Fruit fly (Drosophila melanogaster) whole organism, embryonic: ENCODE results near the gene CG13108.

Source experiments
- Bdp1 ChIP-seq: fragments of 200-800 bp; sonication (Bioruptor generic); optimal IDR thresholded peaks from 3 replicates; lab custom pipeline; 2016; ENCODE audit warnings: missing biosample characterization, missing genetic modification characterization
- Bgb ChIP-seq: fragments of 200-800 bp; sonication (Bioruptor generic); IDR thresholded peaks from 2 replicates; pipeline ENCODE4 v1.3.6; 2022; ENCODE audit warnings: missing biosample characterization, missing genetic modification characterization; ENCODE audit not compliant: partially characterized antibody
- BtbVII ChIP-seq: fragments of 200-800 bp; sonication (Bioruptor generic); optimal IDR thresholded peaks from 3 replicates; lab custom pipeline; 2017; ENCODE audit warnings: missing biosample characterization, mild to moderate bottlenecking, missing genetic modification characterization
- CG11696 ChIP-seq: fragments of 200-800 bp; sonication (Bioruptor generic); IDR thresholded peaks from 2 replicates; pipeline ENCODE4 v1.3.6; 2022; ENCODE audit warnings: missing biosample characterization, missing genetic modification characterization
- CG1529 ChIP-seq: fragments of 200-800 bp; sonication (Bioruptor generic); optimal IDR thresholded peaks from 3 replicates; lab custom pipeline; 2018; ENCODE audit warnings: missing biosample characterization, missing genetic modification characterization
- CG18619 ChIP-seq: fragments of 200-800 bp; sonication (Bioruptor generic); optimal IDR thresholded peaks from 3 replicates; lab custom pipeline; 2017; ENCODE audit warnings: missing biosample characterization, mild to moderate bottlenecking, missing genetic modification characterization
- CG2889 ChIP-seq: fragments of 200-800 bp; sonication (Bioruptor generic); IDR thresholded peaks from 3 replicates; pipeline ENCODE4 v1.3.6; 2022; ENCODE audit warnings: missing biosample characterization, missing genetic modification characterization
- CG31224 ChIP-seq: fragments of 200-800 bp; sonication (Bioruptor generic); IDR thresholded peaks from 2 replicates; pipeline ENCODE4 v1.3.6; 2022; ENCODE audit warnings: missing biosample characterization, missing genetic modification characterization
- CG33213 ChIP-seq: fragments of 200-800 bp; sonication (Bioruptor generic); optimal IDR thresholded peaks from 3 replicates; lab custom pipeline; 2016; ENCODE audit warnings: missing biosample characterization, missing genetic modification characterization
- CG6654 ChIP-seq: fragments of 200-800 bp; sonication (Bioruptor generic); optimal IDR thresholded peaks from 2 replicates; lab custom pipeline; 2017; ENCODE audit warnings: missing biosample characterization, mild to moderate bottlenecking, missing genetic modification characterization
- CG9609 ChIP-seq: fragments of 200-800 bp; sonication (Bioruptor generic); optimal IDR thresholded peaks from 3 replicates; lab custom pipeline; 2016; ENCODE audit warnings: missing biosample characterization, missing genetic modification characterization
- CG9797 ChIP-seq: fragments of 200-800 bp; sonication (Bioruptor generic); optimal IDR thresholded peaks from 3 replicates; lab custom pipeline; 2018; ENCODE audit warnings: missing biosample characterization, mild to moderate bottlenecking, missing genetic modification characterization
- D ChIP-seq, 2 experiments: fragments of 200-800 bp in 1 of 2; fragments of >200 bp in 1 of 2; sonication (Bioruptor generic) in 1 of 2; optimal IDR thresholded peaks; 2 replicates in 1 of 2; 3 replicates in 1 of 2; lab custom pipeline; 2017; ENCODE audit warnings: mild to moderate bottlenecking in 1 of 2, missing biosample characterization in 1 of 2, missing genetic modification characterization in 1 of 2, missing genetic modification reagents in 1 of 2
- Dek ChIP-seq: fragments of 200-800 bp; sonication (Bioruptor generic); optimal IDR thresholded peaks from 3 replicates; lab custom pipeline; 2019; ENCODE audit warnings: missing biosample characterization, mild to moderate bottlenecking, missing genetic modification characterization, moderate library complexity
- Doc2 ChIP-seq: fragments of 200-800 bp; sonication (Bioruptor generic); IDR thresholded peaks from 2 replicates; pipeline ENCODE4 v1.3.6; 2022; ENCODE audit warnings: missing biosample characterization, missing genetic modification characterization
- E2f2 ChIP-seq: fragments of 200-800 bp; sonication (Bioruptor generic); IDR thresholded peaks from 2 replicates; pipeline ENCODE4 v1.3.6; 2022; ENCODE audit warnings: missing biosample characterization, missing genetic modification characterization
- GATAe ChIP-seq: fragments of 200-800 bp; sonication (Bioruptor generic); conservative IDR thresholded peaks from 2 replicates; pipeline ENCODE4 v1.3.6; 2022; ENCODE audit warnings: missing biosample characterization, missing genetic modification characterization
- MBD-R2 ChIP-seq: fragments of 200-800 bp; sonication (Bioruptor generic); IDR thresholded peaks from 2 replicates; pipeline ENCODE4 v1.3.6; 2022; ENCODE audit warnings: missing biosample characterization, missing genetic modification characterization
- Max ChIP-seq: fragments of 200-800 bp; sonication (Bioruptor generic); optimal IDR thresholded peaks from 2 replicates; lab custom pipeline; 2016; ENCODE audit warnings: missing biosample characterization, mild to moderate bottlenecking, missing genetic modification characterization
- NC2β ChIP-seq: fragments of 200-800 bp; sonication (Bioruptor generic); optimal IDR thresholded peaks from 2 replicates; lab custom pipeline; 2016; ENCODE audit warnings: missing biosample characterization, missing genetic modification characterization
- NK7.1 ChIP-seq: fragments of 200-800 bp; sonication (Bioruptor generic); optimal IDR thresholded peaks from 3 replicates; lab custom pipeline; 2016; ENCODE audit warnings: missing biosample characterization, missing genetic modification characterization
- Oaz ChIP-seq: fragments of 200-800 bp; sonication (Bioruptor generic); IDR thresholded peaks from 2 replicates; pipeline ENCODE4 v1.3.6; 2022; ENCODE audit warnings: missing biosample characterization, missing genetic modification characterization
- PHDP ChIP-seq: fragments of 200-800 bp; sonication (Bioruptor generic); optimal IDR thresholded peaks from 3 replicates; lab custom pipeline; 2018; ENCODE audit warnings: missing biosample characterization, mild to moderate bottlenecking, missing genetic modification characterization, moderate library complexity
- Pdp1 ChIP-seq, 2 experiments: fragments of 200-800 bp; sonication (Bioruptor generic); optimal IDR thresholded peaks; 3 replicates each; lab custom pipeline; 2016; ENCODE audit warnings: missing biosample characterization in 2 of 2, missing genetic modification characterization in 2 of 2, mild to moderate bottlenecking in 1 of 2, moderate library complexity in 1 of 2
- Spps ChIP-seq: fragments of 200-800 bp; sonication (Bioruptor generic); optimal IDR thresholded peaks from 2 replicates; lab custom pipeline; 2018; ENCODE audit warnings: missing biosample characterization, mild to moderate bottlenecking, missing genetic modification characterization
- Tbp ChIP-seq: fragments of >200 bp; optimal IDR thresholded peaks from 2 replicates; lab custom pipeline; 2018; ENCODE audit warnings: missing biosample characterization, missing genetic modification characterization
- al ChIP-seq: fragments of 200-800 bp; sonication (Bioruptor generic); IDR thresholded peaks from 2 replicates; pipeline ENCODE4 v1.3.6; 2022; ENCODE audit warnings: missing biosample characterization, missing genetic modification characterization
- ara ChIP-seq: fragments of 200-800 bp; sonication (Bioruptor generic); IDR thresholded peaks from 2 replicates; pipeline ENCODE4 v1.3.6; 2022; ENCODE audit warnings: missing biosample characterization, missing genetic modification characterization
- caup ChIP-seq: fragments of 200-800 bp; sonication (Bioruptor generic); optimal IDR thresholded peaks from 3 replicates; lab custom pipeline; 2017; ENCODE audit warnings: missing biosample characterization, mild to moderate bottlenecking, missing genetic modification characterization, moderate library complexity; ENCODE audit not compliant: severe bottlenecking
- dimm ChIP-seq: fragments of 200-800 bp; sonication (Bioruptor generic); IDR thresholded peaks from 2 replicates; pipeline ENCODE4 v1.3.6; 2022; ENCODE audit warnings: missing biosample characterization, missing genetic modification characterization
- eyg ChIP-seq: fragments of 200-800 bp; sonication (Bioruptor generic); optimal IDR thresholded peaks from 3 replicates; lab custom pipeline; 2016; ENCODE audit warnings: missing biosample characterization, missing genetic modification characterization
- gsb-n ChIP-seq: fragments of 200-800 bp; sonication (Bioruptor generic); optimal IDR thresholded peaks from 3 replicates; lab custom pipeline; 2018; ENCODE audit warnings: missing biosample characterization, mild to moderate bottlenecking, missing genetic modification characterization
- hb ChIP-seq: fragments of 200-800 bp; sonication (Bioruptor generic); IDR thresholded peaks from 3 replicates; pipeline ENCODE4 v1.3.6; 2022; ENCODE audit warnings: missing biosample characterization, missing genetic modification characterization; ENCODE audit not compliant: partially characterized antibody
- jumu ChIP-seq: fragments of 200-800 bp; sonication (Bioruptor generic); optimal IDR thresholded peaks from 3 replicates; lab custom pipeline; 2016; ENCODE audit warnings: missing biosample characterization, missing genetic modification characterization
- kah ChIP-seq: fragments of 200-800 bp; sonication (Bioruptor generic); optimal IDR thresholded peaks from 2 replicates; lab custom pipeline; 2018; ENCODE audit warnings: missing biosample characterization, mild to moderate bottlenecking, missing genetic modification characterization
- kay ChIP-seq: fragments of 200-800 bp; sonication (Bioruptor generic); optimal IDR thresholded peaks from 2 replicates; lab custom pipeline; 2016; ENCODE audit warnings: missing biosample characterization, missing genetic modification characterization
- ken ChIP-seq: fragments of 200-800 bp; sonication (Bioruptor generic); IDR thresholded peaks from 3 replicates; pipeline ENCODE4 v1.3.6; 2022; ENCODE audit warnings: missing biosample characterization, missing genetic modification characterization
- lilli ChIP-seq: fragments of 200-800 bp; sonication (Bioruptor generic); optimal IDR thresholded peaks from 3 replicates; lab custom pipeline; 2016; ENCODE audit warnings: missing biosample characterization, missing genetic modification characterization
- lmd ChIP-seq: fragments of 200-800 bp; sonication (Bioruptor generic); IDR thresholded peaks from 2 replicates; pipeline ENCODE4 v1.3.6; 2022; ENCODE audit warnings: missing biosample characterization, missing genetic modification characterization
- nerfin-2 ChIP-seq: fragments of 200-800 bp; sonication (Bioruptor generic); IDR thresholded peaks from 2 replicates; pipeline ENCODE4 v1.3.6; 2022; ENCODE audit warnings: missing biosample characterization, missing genetic modification characterization; ENCODE audit not compliant: partially characterized antibody
- pros ChIP-seq: fragments of 200-800 bp; sonication (Bioruptor generic); optimal IDR thresholded peaks from 3 replicates; lab custom pipeline; 2019; ENCODE audit warnings: missing biosample characterization, mild to moderate bottlenecking, missing genetic modification characterization, moderate library complexity
- psq ChIP-seq: fragments of 200-800 bp; sonication (Bioruptor generic); optimal IDR thresholded peaks from 2 replicates; lab custom pipeline; 2017; ENCODE audit warnings: missing biosample characterization, missing genetic modification characterization
- repo ChIP-seq: fragments of 200-800 bp; sonication (Bioruptor generic); optimal IDR thresholded peaks from 2 replicates; lab custom pipeline; 2016; ENCODE audit warnings: missing biosample characterization, missing genetic modification characterization
- ro ChIP-seq: fragments of 200-800 bp; sonication (Bioruptor generic); IDR thresholded peaks from 2 replicates; pipeline ENCODE4 v1.3.6; 2022; ENCODE audit warnings: missing biosample characterization, missing genetic modification characterization
- sd ChIP-seq: fragments of 200-800 bp; sonication (Bioruptor generic); optimal IDR thresholded peaks from 3 replicates; lab custom pipeline; 2018; ENCODE audit warnings: missing biosample characterization, mild to moderate bottlenecking, missing genetic modification characterization, moderate library complexity
- so ChIP-seq: fragments of 200-800 bp; sonication (Bioruptor generic); IDR thresholded peaks from 3 replicates; pipeline ENCODE4 v1.3.6; 2022; ENCODE audit warnings: missing biosample characterization, missing genetic modification characterization
- sob ChIP-seq: fragments of 200-800 bp; sonication (Bioruptor generic); IDR thresholded peaks from 2 replicates; pipeline ENCODE4 v1.3.6; 2022; ENCODE audit warnings: missing biosample characterization, missing genetic modification characterization
- toy ChIP-seq: fragments of 200-800 bp; sonication (Bioruptor generic); IDR thresholded peaks from 2 replicates; pipeline ENCODE4 v1.3.6; 2022; ENCODE audit warnings: missing biosample characterization, missing genetic modification characterization
- ttk ChIP-seq: fragments of 200-800 bp; sonication (Bioruptor generic); IDR thresholded peaks from 2 replicates; pipeline ENCODE4 v2.1.2; 2022; ENCODE audit warnings: missing biosample characterization, missing genetic modification characterization
- twi ChIP-seq: fragments of 200-800 bp; optimal IDR thresholded peaks from 2 replicates; lab custom pipeline; 2019; ENCODE audit warnings: missing biosample characterization, mild to moderate bottlenecking, missing genetic modification characterization, moderate library complexity
- zf30C ChIP-seq: fragments of 200-800 bp; sonication (Bioruptor generic); optimal IDR thresholded peaks from 3 replicates; lab custom pipeline; 2018; ENCODE audit warnings: missing biosample characterization, mild to moderate bottlenecking, missing genetic modification characterization

The CG13108 gene

dm6 chr2L:9133169-9133568 is 30.9 kb upstream of the CG13108 start (continued):
- TF ChIP-seq so (GFP tag; lab: Robert Waterston, UW): peak; percentile 59; the same call in 1 of the 3 replicates
- no peak for TF ChIP-seq CG9797 (GFP tag; lab: Kevin White, UChicago)
- peak; percentile 46 for TF ChIP-seq Dek
- TF ChIP-seq CG1529 (GFP tag; lab: Kevin White, UChicago): peak; percentile 62
- peak; percentile 66 for TF ChIP-seq twi (tag; lab: Kevin White, UChicago)
- TF ChIP-seq Bdp1 (GFP tag; lab: Kevin White, UChicago): no peak
- TF ChIP-seq NC2β: no peak
- 0 out of 2 replicates have a peak, but pooled peaks have one; percentile 19 for TF ChIP-seq CG31224 (GFP tag; lab: Robert Waterston, UW)
- peak; percentile 82 for TF ChIP-seq PHDP (tag; lab: Kevin White, UChicago)
- TF ChIP-seq nerfin-2 (GFP tag; lab: Robert Waterston, UW): no peak
- no peak for TF ChIP-seq toy (GFP tag; lab: Robert Waterston, UW)
- peak in 1 of 2 experiments; percentile 29 for TF ChIP-seq Pdp1 (GFP tag; optimal IDR thresholded peaks at IDR 0.05; lab: Kevin White, UChicago)
- no peak for TF ChIP-seq D (optimal IDR thresholded peaks at IDR 0.05; lab: Kevin White, UChicago)
- TF ChIP-seq D (GFP tag; optimal IDR thresholded peaks at IDR 0.05; lab: Kevin White, UChicago): peak; percentile 83
- no peak for TF ChIP-seq Doc2
- no peak for TF ChIP-seq jumu (GFP tag; lab: Kevin White, UChicago)
- no peak for TF ChIP-seq CG33213 (GFP tag; lab: Kevin White, UChicago)
- no peak for TF ChIP-seq Tbp (GFP tag; lab: Kevin White, UChicago)
- TF ChIP-seq E2f2 (GFP tag; lab: Robert Waterston, UW): peak; percentile 37; the same call in 1 of the 2 replicates
- TF ChIP-seq lilli (GFP tag; lab: Kevin White, UChicago): peak; percentile 28
- 0 out of 2 replicates have a peak, but pooled peaks have one; percentile 18 for TF ChIP-seq ro
- TF ChIP-seq dimm: no peak
- TF ChIP-seq repo (GFP tag; lab: Kevin White, UChicago): no peak
- no peak for TF ChIP-seq kay
- TF ChIP-seq Bgb (GFP tag; lab: Robert Waterston, UW): no peak
- TF ChIP-seq psq (GFP tag; lab: Kevin White, UChicago): peak; percentile 44
- no peak for TF ChIP-seq Oaz (GFP tag; lab: Robert Waterston, UW)
- peak; percentile 35 for TF ChIP-seq Max (GFP tag; lab: Kevin White, UChicago)
- TF ChIP-seq ara (GFP tag; lab: Robert Waterston, UW): peak; percentile 78
- peak; percentile 37 for TF ChIP-seq BtbVII (GFP tag; lab: Kevin White, UChicago)
- no peak for TF ChIP-seq hb (GFP tag; lab: Robert Waterston, UW)
- TF ChIP-seq zf30C: peak; percentile 51
- no peak for TF ChIP-seq al
- peak; percentile 60 for TF ChIP-seq lmd (GFP tag; lab: Robert Waterston, UW)
- TF ChIP-seq sd (tag; lab: Kevin White, UChicago): peak; percentile 27
- no peak for TF ChIP-seq NK7.1
- TF ChIP-seq CG11696: peak; percentile 38; the same call in 1 of the 2 replicates
- no peak for TF ChIP-seq GATAe (GFP tag; lab: Robert Waterston, UW)
- peak; percentile 93 for TF ChIP-seq gsb-n (tag; lab: Kevin White, UChicago)
- 0 out of 2 replicates have a peak, but pooled peaks have one; percentile 15 for TF ChIP-seq sob (GFP tag; lab: Robert Waterston, UW)
- peak; percentile 67 for TF ChIP-seq kah (GFP tag; lab: Kevin White, UChicago)
- TF ChIP-seq ken: no peak
- TF ChIP-seq pros: no peak
- peak; percentile 12 for TF ChIP-seq caup (GFP tag; lab: Kevin White, UChicago)
- TF ChIP-seq CG6654: peak; percentile 11
- no peak for TF ChIP-seq CG9609
- TF ChIP-seq MBD-R2: no peak
- peak; percentile 58 for TF ChIP-seq CG18619 (GFP tag; lab: Kevin White, UChicago)
- no peak for TF ChIP-seq eyg (GFP tag; lab: Kevin White, UChicago)
- peak; percentile 61; the same call in 1 of the 2 replicates for TF ChIP-seq ttk (GFP tag; lab: Robert Waterston, UW)
- peak; percentile 86 for TF ChIP-seq Spps (tag; lab: Kevin White, UChicago)
- no peak for TF ChIP-seq CG2889 (GFP tag; lab: Robert Waterston, UW)
